Worm (Caenorhabditis elegans): ENCODE measurements around the gene mrpl-32.

The mrpl-32 gene

DNA sequence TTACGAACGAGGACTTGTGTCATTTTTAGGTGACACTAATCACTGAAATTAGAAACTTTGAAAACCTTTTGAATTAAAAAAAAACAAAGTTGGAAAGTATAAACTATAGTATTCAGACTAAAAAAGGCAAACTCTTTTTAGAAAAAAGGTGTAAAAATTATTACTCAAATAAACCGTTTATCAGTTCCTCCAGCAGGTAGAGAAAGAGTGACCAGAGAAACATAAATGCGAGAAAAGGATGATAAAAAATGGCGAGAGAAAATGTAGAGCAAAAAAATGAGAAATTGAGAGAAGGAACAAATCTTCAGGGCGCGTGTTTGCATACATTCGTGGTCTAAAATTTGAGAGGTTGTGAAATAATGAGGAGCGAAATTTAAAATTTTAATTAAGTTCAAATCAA, 47.7 kb upstream of the mrpl-32 start, which contains the start of gene lap-1:
lap-1 (minus strand) TSS at position 42 of the 400 bp plus-strand sequence.
- TF ChIP-seq cebp-1 (GFP tag; IDR thresholded peaks at IDR 0.05) (no peak), cebp-1 (tag; optimal IDR thresholded peaks at IDR 0.05) (peak; percentile 28), sdz-38 (tag; optimal IDR thresholded peaks at IDR 0.05) (no peak), ceh-40 (GFP tag; IDR thresholded peaks at IDR 0.05) (no peak), cebp-2 (GFP tag; IDR thresholded peaks at IDR 0.05) (no peak), hlh-12 (tag; optimal IDR thresholded peaks at IDR 0.05) (no peak), let-526 (GFP tag; IDR thresholded peaks at IDR 0.05) (no peak), nhr-90 (tag; optimal IDR thresholded peaks at IDR 0.05) (no peak), nhr-80 (tag; optimal IDR thresholded peaks at IDR 0.05) (peak; percentile 48), B0336.3 (GFP tag; IDR thresholded peaks at IDR 0.05) (no peak), nfya-2 (GFP tag; IDR thresholded peaks at IDR 0.05) (no peak), unc-62 (GFP tag; optimal IDR thresholded peaks at IDR 0.05) (no peak), ceh-79 (tag; optimal IDR thresholded peaks at IDR 0.05) (no peak), F52B5.7 (tag; optimal IDR thresholded peaks at IDR 0.05) (no peak), madf-8 (GFP tag; conservative IDR thresholded peaks at IDR 0.05) (no peak), sptf-2 (GFP tag; optimal IDR thresholded peaks at IDR 0.05) (no peak)

ce11 chrIII:8402633-8403032, 46.9 kb upstream of the mrpl-32 start:
- TF ChIP-seq F22D6.2 (tag; optimal IDR thresholded peaks at IDR 0.05) (no peak), madf-10 (tag; optimal IDR thresholded peaks at IDR 0.05) (no peak), ztf-26 (tag; optimal IDR thresholded peaks at IDR 0.05) (no peak), B0261.1 (tag; optimal IDR thresholded peaks at IDR 0.05) (no peak), lin-40 (tag; optimal IDR thresholded peaks at IDR 0.05) (no peak), F23B12.7 (tag; optimal IDR thresholded peaks at IDR 0.05; ENCODE audit: insufficient read depth) (no peak), egl-44 (GFP tag; IDR thresholded peaks at IDR 0.05) (no peak), nhr-80 (tag; optimal IDR thresholded peaks at IDR 0.05) (no peak), hlh-26 (GFP tag; conservative IDR thresholded peaks at IDR 0.05) (no peak), sptf-2 (GFP tag; optimal IDR thresholded peaks at IDR 0.05) (no peak), lir-1 (GFP tag; conservative IDR thresholded peaks at IDR 0.05) (no peak), attf-3 (GFP tag; conservative IDR thresholded peaks at IDR 0.05) (no peak), mes-4 (tag; optimal IDR thresholded peaks at IDR 0.05) (no peak), Y53G8AR.9 (GFP tag; conservative IDR thresholded peaks at IDR 0.05) (no peak)

ce11 chrIII:8403507-8403906, 46.0 kb upstream of the mrpl-32 start, which contains the start of gene cutc-1:
cutc-1 (minus strand) TSS chrIII:8403607.
- no peak for TF ChIP-seq F52B5.7 (tag; optimal IDR thresholded peaks at IDR 0.05)
- TF ChIP-seq hrde-1 (tag; optimal IDR thresholded peaks at IDR 0.05; ENCODE audit: borderline replicate concordance): no peak
- no peak for TF ChIP-seq ztf-6 (GFP tag; IDR thresholded peaks at IDR 0.05)
- no peak for TF ChIP-seq Y53F4B.3 (GFP tag; IDR thresholded peaks at IDR 0.05)
- no peak for TF ChIP-seq repo-1 (tag; optimal IDR thresholded peaks at IDR 0.05)
- TF ChIP-seq xnd-1 (tag; optimal IDR thresholded peaks at IDR 0.05): no peak
- no peak for TF ChIP-seq lsl-1 (GFP tag; optimal IDR thresholded peaks at IDR 0.05)
- TF ChIP-seq B0019.2 (GFP tag; conservative IDR thresholded peaks at IDR 0.05): no peak
- no peak for TF ChIP-seq ets-4 (GFP tag; optimal IDR thresholded peaks at IDR 0.05)
- no peak for TF ChIP-seq atf-7 (tag; optimal IDR thresholded peaks at IDR 0.05)
- TF ChIP-seq lin-35 (GFP tag; optimal IDR thresholded peaks at IDR 0.05): no peak
- no peak for TF ChIP-seq ceh-40 (GFP tag; IDR thresholded peaks at IDR 0.05)
- no peak for TF ChIP-seq Y79H2A.3 (GFP tag; conservative IDR thresholded peaks at IDR 0.05)
- no peak for TF ChIP-seq F57C9.4 (tag; optimal IDR thresholded peaks at IDR 0.05)
- no peak for TF ChIP-seq aptf-2 (GFP tag; conservative IDR thresholded peaks at IDR 0.05)
- TF ChIP-seq nfya-1 (tag; optimal IDR thresholded peaks at IDR 0.05; ENCODE audit: borderline replicate concordance, insufficient read depth): no peak
